Fruit fly (Drosophila melanogaster): Measurements from ENCODE around the gene Nmdar1.
A peak's percentile ranks its signal among the peaks of the same experiment; 100 is the strongest.

DNA sequence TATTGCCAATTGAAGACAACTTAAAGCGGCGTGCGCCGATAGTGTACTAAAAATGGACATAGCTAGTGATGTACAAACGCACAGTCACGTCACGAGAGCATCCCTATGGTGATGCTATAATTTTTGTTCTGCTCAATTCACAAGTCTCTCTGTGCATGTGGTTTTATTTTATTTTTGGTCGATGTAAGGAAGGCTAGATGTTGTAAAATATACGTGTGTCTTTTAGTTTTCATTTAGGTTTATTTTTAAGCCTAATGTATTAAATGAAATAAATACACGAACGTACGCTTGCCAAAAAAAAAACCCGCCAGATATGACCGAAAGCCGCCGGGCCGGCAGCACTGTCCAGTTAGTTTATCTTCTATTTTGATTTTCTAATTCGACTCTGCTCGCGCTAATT is 48.6 kb downstream of the Nmdar1 start, which contains the start of the genes CG45100, HDAC3 and Hcs:
- TF ChIP-seq CG5204 (GFP tag; optimal IDR thresholded peaks at IDR 0.05) = no peak
- no peak for TF ChIP-seq cnc (optimal IDR thresholded peaks at IDR 0.05)
- no peak for TF ChIP-seq toe (GFP tag; optimal IDR thresholded peaks at IDR 0.05)
- TF ChIP-seq tj (GFP tag; optimal IDR thresholded peaks at IDR 0.05) = no peak
- no peak for TF ChIP-seq kay (GFP tag; ENCODE audit: borderline replicate concordance)
- no peak for TF ChIP-seq ovo (GFP tag; optimal IDR thresholded peaks at IDR 0.05)
- peak; percentile 39 for TF ChIP-seq CG1620 (GFP tag; optimal IDR thresholded peaks at IDR 0.05)
- no peak for TF ChIP-seq CG7045 (GFP tag; optimal IDR thresholded peaks at IDR 0.05)

Data from whole organism, adult.